Fruit fly (Drosophila melanogaster) whole organism, adult: Measurements from ENCODE around the gene Jhbp3.

ENCODE experiments used
- CG12768 ChIP-seq: fragments of 200-800 bp; sonication (Bioruptor generic); optimal IDR thresholded peaks from 2 replicates; lab custom pipeline; 2017; ENCODE audit warnings: missing biosample characterization, missing genetic modification characterization, mild to moderate bottlenecking, moderate library complexity, missing genetic modification reagents
- CG33017 ChIP-seq: fragments of 200-800 bp; sonication (Bioruptor generic); optimal IDR thresholded peaks from 2 replicates; lab custom pipeline; 2018; ENCODE audit warnings: missing biosample characterization, mild to moderate bottlenecking, missing genetic modification characterization, moderate library complexity
- CG7101 ChIP-seq: fragments of 200-800 bp; sonication (Bioruptor generic); optimal IDR thresholded peaks from 2 replicates; lab custom pipeline; 2018; ENCODE audit warnings: missing biosample characterization, mild to moderate bottlenecking, missing genetic modification characterization, moderate library complexity
- kay ChIP-seq: fragments of 200-800 bp; sonication (Bioruptor generic); peaks from one replicate; lab custom pipeline; 2016; ENCODE audit warnings: missing biosample characterization, missing genetic modification characterization, borderline replicate concordance
- tj ChIP-seq: fragments of 200-800 bp; sonication (Bioruptor generic); optimal IDR thresholded peaks from 3 replicates; lab custom pipeline; 2017; ENCODE audit warnings: missing biosample characterization, mild to moderate bottlenecking, missing genetic modification characterization, moderate library complexity
- toe ChIP-seq: fragments of 200-800 bp; sonication (Bioruptor generic); optimal IDR thresholded peaks from 2 replicates; lab custom pipeline; 2016; ENCODE audit warnings: missing biosample characterization, missing genetic modification characterization

DNA sequence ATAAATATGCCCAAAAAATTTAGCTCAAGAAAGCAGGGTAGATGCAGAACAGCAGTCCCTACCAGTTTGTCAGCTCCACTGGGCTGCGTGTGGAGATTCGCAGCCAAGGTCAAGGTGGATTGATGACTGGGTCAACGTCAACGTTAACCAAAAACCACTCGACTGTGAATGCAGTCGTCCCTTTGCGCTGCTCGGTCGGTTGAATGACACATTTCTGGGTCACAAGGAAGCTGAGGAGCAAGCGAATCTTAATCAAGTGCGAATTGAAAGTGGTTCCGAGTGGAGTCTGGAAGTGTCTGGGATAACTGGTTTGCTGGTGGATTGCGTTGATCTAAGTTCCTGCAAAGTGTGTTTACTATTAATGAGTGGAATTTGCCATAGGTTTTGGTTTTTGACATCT lies 8.3 kb upstream of the Jhbp3 start:
- TF ChIP-seq tj (GFP tag; lab: Kevin White, UChicago), result no peak
- no peak for TF ChIP-seq toe
- TF ChIP-seq CG7101, result no peak
- no peak for TF ChIP-seq kay (GFP tag; lab: Kevin White, UChicago)
- TF ChIP-seq CG12768 (GFP tag; lab: Kevin White, UChicago), result no peak
- TF ChIP-seq CG33017 (tag; lab: Kevin White, UChicago), result no peak
